Worm (Caenorhabditis elegans) whole organism, L4/young adult: Measurements from ENCODE around the gene kgb-1.

Experiments used
- W03F9.2 ChIP-seq: fragments of 150-350 bp; optimal IDR thresholded peaks from 2 replicates; lab custom pipeline; 2014; ENCODE audit warnings: missing biosample characterization, missing genetic modification characterization
- dao-5 ChIP-seq: sonication (generic microtip); optimal IDR thresholded peaks from 2 replicates; lab custom pipeline; 2016; ENCODE audit warnings: missing genotype, missing genetic modification characterization, moderate library complexity, missing compliant biosample characterization
- him-1 ChIP-seq: sonication (generic microtip); optimal IDR thresholded peaks from 2 replicates; lab custom pipeline; 2016; ENCODE audit warnings: missing genotype, missing genetic modification reagents, missing genetic modification characterization, missing compliant biosample characterization

Gene kgb-1

DNA sequence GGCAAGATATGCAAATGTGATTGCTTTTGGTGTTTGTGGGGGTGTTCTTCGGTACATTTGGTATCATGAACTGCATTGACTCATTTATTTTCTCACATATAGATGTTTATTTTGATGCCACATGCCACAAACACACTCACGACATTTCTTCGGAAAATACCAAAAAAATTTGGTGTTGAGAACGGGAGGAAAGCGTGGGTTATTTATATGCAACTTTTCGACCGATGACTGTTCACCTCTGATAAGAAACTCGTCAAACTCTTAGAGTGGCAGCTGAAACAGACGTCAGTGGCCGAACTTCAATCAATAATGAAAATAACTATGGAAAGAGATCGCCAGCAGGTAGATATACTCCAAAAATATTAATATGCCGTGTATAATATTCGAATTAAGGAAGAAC, 31.5 kb downstream of the kgb-1 start:
- TF ChIP-seq him-1 (tag; lab: Kevin White, UChicago) (no peak), W03F9.2 (tag; lab: Kevin White, UChicago) (no peak), dao-5 (tag; lab: Kevin White, UChicago) (no peak)

DNA sequence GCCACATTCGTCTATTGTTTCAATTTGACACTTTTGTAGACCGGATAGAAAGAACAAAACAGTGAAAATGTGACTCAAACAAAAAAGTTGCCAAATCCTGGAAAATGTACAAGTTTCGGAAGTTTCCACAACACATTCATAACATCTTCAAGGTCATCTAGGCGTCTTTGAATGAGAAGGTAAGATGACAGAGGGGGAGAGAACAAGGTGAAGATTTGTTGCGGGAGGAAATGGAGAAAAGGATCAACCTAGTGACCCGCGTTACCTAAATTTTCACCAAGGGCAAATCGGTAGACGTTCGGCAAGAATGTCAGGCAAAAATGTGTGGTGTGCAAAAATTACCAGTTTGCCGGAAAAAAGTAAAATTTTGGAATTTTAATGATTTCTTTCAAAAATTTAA, 32.0 kb downstream of the kgb-1 start:
- TF ChIP-seq dao-5 (tag; lab: Kevin White, UChicago) (no peak), W03F9.2 (tag; lab: Kevin White, UChicago) (no peak), him-1 (tag; lab: Kevin White, UChicago) (no peak)

DNA sequence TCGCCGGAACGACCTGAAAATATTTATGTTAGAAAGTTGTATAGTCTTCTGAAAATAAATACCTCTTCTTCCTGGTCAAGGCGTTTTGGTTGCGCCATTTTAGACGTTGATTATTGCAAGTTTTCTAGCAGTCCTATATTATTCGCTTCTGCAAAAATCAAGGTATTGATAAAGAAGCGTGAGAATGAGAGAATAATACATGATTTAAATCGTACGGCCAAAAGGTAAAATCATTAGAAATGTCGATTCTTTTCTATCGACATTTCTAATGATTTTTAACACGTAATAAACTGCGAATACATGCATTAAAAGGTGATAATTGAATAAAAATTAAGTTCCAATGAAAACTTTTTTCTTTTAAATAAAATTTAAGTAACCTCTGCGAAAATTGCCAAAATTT, 33.9 kb downstream of the kgb-1 start, which contains the start of gene fln-1:
Gene fln-1 (minus strand): TSS at position 101 of the 400 bp plus-strand sequence.
- TF ChIP-seq dao-5 (tag; lab: Kevin White, UChicago) (no peak), him-1 (tag; lab: Kevin White, UChicago) (no peak), W03F9.2 (tag; lab: Kevin White, UChicago) (no peak)

DNA sequence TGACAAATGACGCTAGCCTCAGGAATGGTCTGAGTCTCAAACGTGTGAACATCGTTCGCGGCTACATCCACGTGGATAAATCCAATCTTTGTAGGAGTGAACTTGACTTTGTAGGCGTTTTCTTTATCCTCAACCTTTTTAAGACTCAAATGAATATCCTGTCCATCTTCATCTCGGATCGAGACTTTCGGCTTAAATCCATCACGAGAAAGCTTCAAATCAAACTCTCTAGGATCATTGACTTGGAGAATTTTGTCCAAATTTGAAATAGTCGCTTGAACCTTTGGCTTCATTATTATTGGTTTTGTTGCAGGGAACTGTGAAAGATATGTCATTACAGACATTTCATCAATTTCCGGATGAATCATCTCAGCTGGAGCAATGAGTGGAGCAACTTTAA, 35.9 kb downstream of the kgb-1 start:
- TF ChIP-seq him-1 (tag; lab: Kevin White, UChicago) (no peak), dao-5 (tag; lab: Kevin White, UChicago) (no peak), W03F9.2 (tag; lab: Kevin White, UChicago) (no peak)

DNA sequence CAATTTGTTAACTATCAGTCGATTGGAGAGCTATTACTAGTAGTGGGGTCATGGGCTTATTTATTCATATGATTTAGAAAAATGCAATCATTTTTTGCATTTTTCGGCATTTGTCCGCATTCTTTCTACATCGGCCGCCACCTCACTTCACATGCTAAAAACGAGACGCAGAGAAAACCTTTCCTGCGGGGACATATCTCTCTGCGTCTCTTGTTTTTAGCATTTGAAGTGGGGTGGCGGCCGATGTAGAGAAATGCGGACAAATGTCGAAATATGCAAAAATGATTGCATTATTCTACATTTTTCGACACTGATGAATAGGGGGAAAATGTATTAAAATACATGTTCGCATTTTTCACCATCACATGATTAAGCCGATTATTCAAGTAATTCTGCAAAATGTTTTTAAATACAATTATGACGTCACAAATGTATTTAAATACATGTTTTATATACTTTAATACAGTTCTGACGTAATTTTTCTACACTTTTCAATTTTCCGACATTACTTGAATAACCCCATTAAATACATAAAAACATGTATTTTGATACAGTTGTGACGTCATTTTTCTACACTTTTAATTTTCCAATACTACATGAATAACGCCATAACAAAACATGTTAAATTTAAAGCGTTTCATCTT, 37.6 kb downstream of the kgb-1 start:
- TF ChIP-seq dao-5 (tag; lab: Kevin White, UChicago) (no peak), W03F9.2 (tag; lab: Kevin White, UChicago) (no peak), him-1 (tag; lab: Kevin White, UChicago) (no peak)

DNA sequence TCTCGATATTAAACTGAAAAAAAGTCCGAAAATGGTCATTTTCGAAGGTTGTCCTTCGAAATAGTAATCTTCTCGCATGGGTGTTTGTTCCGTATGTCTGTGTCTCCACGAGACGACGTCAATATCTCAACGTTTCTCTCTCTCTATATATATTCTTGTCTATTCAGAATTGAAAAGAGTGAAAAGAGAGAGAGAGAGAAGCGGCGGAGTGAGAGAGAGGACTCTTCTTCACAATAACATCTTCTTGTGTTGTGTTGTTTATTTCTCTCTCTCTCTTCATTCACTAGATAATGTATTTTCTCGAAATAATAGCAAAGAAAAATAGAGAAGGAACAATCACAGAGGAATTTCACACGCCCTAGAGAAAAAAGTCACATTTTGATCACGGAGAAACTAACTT, 43.4 kb downstream of the kgb-1 start:
- no peak for TF ChIP-seq him-1 (tag; lab: Kevin White, UChicago)
- TF ChIP-seq W03F9.2 (tag; lab: Kevin White, UChicago), result no peak
- TF ChIP-seq dao-5 (tag; lab: Kevin White, UChicago), result no peak

DNA sequence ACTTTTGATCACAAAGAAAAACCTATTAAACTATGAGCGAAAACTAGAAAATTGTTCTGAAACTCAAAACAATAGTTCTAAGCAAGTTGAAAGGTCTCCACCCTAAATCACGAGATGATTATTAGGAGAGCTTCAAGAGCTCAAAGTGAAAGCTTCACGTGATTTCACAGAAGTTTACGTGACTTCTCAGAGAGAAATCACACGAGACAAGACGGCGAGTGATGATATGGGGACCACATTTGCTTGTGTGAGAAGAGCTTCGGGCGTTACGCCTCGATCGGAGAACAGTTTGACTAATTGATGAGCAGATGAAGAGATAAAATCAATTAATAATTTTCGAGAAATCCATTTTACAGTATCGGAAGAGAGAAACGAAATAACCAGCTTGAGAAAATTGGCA, 44.9 kb downstream of the kgb-1 start:
- TF ChIP-seq dao-5 (tag; lab: Kevin White, UChicago) (no peak), him-1 (tag; lab: Kevin White, UChicago) (no peak), W03F9.2 (tag; lab: Kevin White, UChicago) (no peak)
